Worm (Caenorhabditis elegans) whole organism, late embryonic: ENCODE measurements around the gene nlp-28.

Source experiments
- C08G9.2 ChIP-seq: sonication (generic microtip); optimal IDR thresholded peaks from 2 replicates; lab custom pipeline; 2016; ENCODE audit warnings: mild to moderate bottlenecking, missing genetic modification characterization, moderate library complexity, missing compliant biosample characterization
- K09A11.1 ChIP-seq: sonication (generic microtip); optimal IDR thresholded peaks from 2 replicates; lab custom pipeline; 2017; ENCODE audit warnings: antibody characterized with exemption, mild to moderate bottlenecking, missing genetic modification characterization, missing compliant biosample characterization; ENCODE audit not compliant: insufficient read depth
- ceh-48 ChIP-seq: sonication (generic microtip); optimal IDR thresholded peaks from 2 replicates; lab custom pipeline; 2016; ENCODE audit warnings: missing genetic modification characterization, inconsistent platforms, missing compliant biosample characterization
- ceh-9 ChIP-seq: sonication (generic microtip); optimal IDR thresholded peaks from 2 replicates; lab custom pipeline; 2016; ENCODE audit warnings: mild to moderate bottlenecking, missing genetic modification characterization, inconsistent platforms, missing compliant biosample characterization
- dmd-4 ChIP-seq: sonication (generic microtip); optimal IDR thresholded peaks from 2 replicates; lab custom pipeline; 2016; ENCODE audit warnings: borderline replicate concordance, missing genetic modification characterization, missing compliant biosample characterization
- elt-2 ChIP-seq: sonication (generic microtip); optimal IDR thresholded peaks from 2 replicates; lab custom pipeline; 2016; ENCODE audit warnings: missing genetic modification reagents, missing genetic modification characterization, missing compliant biosample characterization
- fkh-10 ChIP-seq: fragments of 150-350 bp; optimal IDR thresholded peaks from 2 replicates; lab custom pipeline; 2014; ENCODE audit warnings: missing biosample characterization, missing genetic modification reagents, missing genetic modification characterization
- gmeb-2 ChIP-seq: sonication (generic microtip); optimal IDR thresholded peaks from 2 replicates; lab custom pipeline; 2016; ENCODE audit warnings: missing genetic modification characterization, inconsistent platforms, missing compliant biosample characterization
- pag-3 ChIP-seq: sonication (generic microtip); optimal IDR thresholded peaks from 2 replicates; lab custom pipeline; 2016; ENCODE audit warnings: missing compliant biosample characterization, missing genetic modification characterization, borderline replicate concordance
- pqm-1 ChIP-seq: sonication (generic microtip); optimal IDR thresholded peaks from 2 replicates; lab custom pipeline; 2016; ENCODE audit warnings: missing genetic modification characterization, missing compliant biosample characterization

DNA sequence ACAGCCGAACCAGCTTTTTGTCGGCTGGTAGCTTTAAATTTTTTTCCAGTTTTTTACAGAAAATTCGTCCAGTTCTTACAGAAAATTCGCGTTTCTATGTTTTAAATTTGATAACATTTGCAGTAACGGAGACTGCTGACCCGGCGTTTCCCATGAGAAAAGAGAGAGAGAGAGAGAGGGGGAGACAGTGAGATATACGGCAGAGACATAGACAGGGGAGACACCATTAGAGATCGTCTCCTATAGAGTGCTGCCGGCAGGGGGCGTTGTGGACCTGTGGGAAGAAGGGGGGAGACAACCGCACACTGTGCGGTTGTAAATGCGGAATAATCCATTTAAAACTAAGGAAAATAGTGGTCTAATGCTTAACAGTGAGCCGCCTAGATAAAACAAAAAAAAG lies 41.9 kb downstream of the nlp-28 start:
- TF ChIP-seq elt-2 (no peak), C08G9.2 (no peak), gmeb-2 (tag; lab: Kevin White, UChicago) (no peak), ceh-48 (tag; lab: Kevin White, UChicago) (no peak), pqm-1 (tag; lab: Kevin White, UChicago) (no peak), ceh-9 (tag; lab: Kevin White, UChicago) (no peak), fkh-10 (GFP tag; lab: Kevin White, UChicago) (no peak), pag-3 (tag; lab: Kevin White, UChicago) (no peak), K09A11.1 (tag; lab: Kevin White, UChicago) (no peak), dmd-4 (tag; lab: Kevin White, UChicago) (no peak)
